Fruit fly (Drosophila melanogaster): ENCODE results near the gene CG34148.

Gene CG34148

DNA sequence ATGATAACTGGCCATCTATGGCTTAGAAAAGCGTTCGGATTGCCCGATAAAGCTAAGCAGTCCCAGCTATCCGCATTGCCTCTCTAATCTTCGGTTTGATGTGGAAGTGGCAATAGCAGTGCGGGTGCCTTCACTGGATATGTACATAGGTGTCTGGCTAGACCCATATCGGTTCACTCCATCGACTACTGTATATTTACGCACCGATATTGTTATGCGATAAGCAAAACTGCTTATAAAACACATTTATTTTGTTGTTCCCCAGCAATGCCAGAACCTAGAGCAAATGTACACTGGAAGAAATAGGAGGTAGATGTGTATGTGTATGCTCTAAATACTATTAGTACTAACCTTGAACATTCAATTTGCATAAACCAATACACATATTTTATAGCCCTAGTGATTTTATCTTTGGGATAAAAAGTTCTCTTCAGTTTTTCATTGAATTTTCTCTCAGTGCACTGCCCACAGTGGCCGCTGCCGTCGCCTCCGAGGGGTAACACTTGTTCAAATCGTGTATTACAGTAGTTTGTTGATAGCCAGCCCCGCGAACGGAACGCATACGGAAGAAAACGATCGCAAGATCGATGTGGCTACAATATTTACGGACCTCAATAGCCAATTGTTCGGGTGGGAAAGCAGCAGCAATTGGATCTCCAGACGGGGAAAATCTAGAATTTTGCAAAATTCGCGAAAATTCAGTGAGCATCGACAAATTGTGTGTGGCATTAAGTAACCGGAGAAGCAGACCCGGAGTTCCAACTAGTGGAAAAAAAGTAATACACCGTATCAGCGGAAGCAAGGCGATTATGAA lies 8.1 kb downstream of the CG34148 start, which contains the start of gene CG31431 (continued):
- TF ChIP-seq dsx (GFP tag; optimal IDR thresholded peaks at IDR 0.05; ENCODE audit: poor library complexity, severe bottlenecking) (peak; percentile 78), Eip78C (GFP tag) (peak; percentile 93), eg (GFP tag; IDR thresholded peaks at IDR 0.05) (peak; percentile 95), pdm3 (GFP tag; optimal IDR thresholded peaks at IDR 0.05) (peak; percentile 82), Eip75B (GFP tag; optimal IDR thresholded peaks at IDR 0.05) (peak; percentile 80), CG1621 (tag; optimal IDR thresholded peaks at IDR 0.05) (peak; percentile 81), CG15336 (GFP tag; IDR thresholded peaks at IDR 0.05) (peak; percentile 90), salr (GFP tag; optimal IDR thresholded peaks at IDR 0.05) (peak; percentile 41 to 52), esn (GFP tag; optimal IDR thresholded peaks at IDR 0.05) (peak; percentile 61), Lpt (GFP tag; optimal IDR thresholded peaks at IDR 0.05) (peak; percentile 87), Sox102F (GFP tag; optimal IDR thresholded peaks at IDR 0.05) (peak; percentile 37), CG34406 (GFP tag; optimal IDR thresholded peaks at IDR 0.05) (peak; percentile 57), CG8319 (GFP tag; optimal IDR thresholded peaks at IDR 0.05) (peak; percentile 66), CG8119 (GFP tag; IDR thresholded peaks at IDR 0.05) (peak; percentile 91), svp (GFP tag) (peak; percentile 66), CG10669 (GFP tag; optimal IDR thresholded peaks at IDR 0.05) (peak; percentile 82), Hr4 (GFP tag; optimal IDR thresholded peaks at IDR 0.05) (peak; percentile 90), net (GFP tag; optimal IDR thresholded peaks at IDR 0.05) (peak; percentile 82), CG11902 (GFP tag; optimal IDR thresholded peaks at IDR 0.05) (peak; percentile 63), Ets96B (tag; optimal IDR thresholded peaks at IDR 0.05) (peak; percentile 82), CG6854 (GFP tag; optimal IDR thresholded peaks at IDR 0.05) (no peak), Gug (GFP tag; IDR thresholded peaks at IDR 0.05) (peak; percentile 93), CG16779 (tag; optimal IDR thresholded peaks at IDR 0.05) (peak; percentile 64), OdsH (GFP tag; optimal IDR thresholded peaks at IDR 0.05) (peak; percentile 84), CG4318 (GFP tag; optimal IDR thresholded peaks at IDR 0.05) (peak; percentile 68), CG8632 (GFP tag; optimal IDR thresholded peaks at IDR 0.05) (peak; percentile 55), Hr38 (GFP tag; optimal IDR thresholded peaks at IDR 0.05) (peak; percentile 36), Blimp-1 (GFP tag; optimal IDR thresholded peaks at IDR 0.05) (no peak), Sox15 (GFP tag; optimal IDR thresholded peaks at IDR 0.05) (peak; percentile 62), dac (GFP tag; optimal IDR thresholded peaks at IDR 0.05) (peak; percentile 30), spab (GFP tag; optimal IDR thresholded peaks at IDR 0.05) (peak; percentile 77), fd85E (GFP tag; optimal IDR thresholded peaks at IDR 0.05) (no peak)

DNA sequence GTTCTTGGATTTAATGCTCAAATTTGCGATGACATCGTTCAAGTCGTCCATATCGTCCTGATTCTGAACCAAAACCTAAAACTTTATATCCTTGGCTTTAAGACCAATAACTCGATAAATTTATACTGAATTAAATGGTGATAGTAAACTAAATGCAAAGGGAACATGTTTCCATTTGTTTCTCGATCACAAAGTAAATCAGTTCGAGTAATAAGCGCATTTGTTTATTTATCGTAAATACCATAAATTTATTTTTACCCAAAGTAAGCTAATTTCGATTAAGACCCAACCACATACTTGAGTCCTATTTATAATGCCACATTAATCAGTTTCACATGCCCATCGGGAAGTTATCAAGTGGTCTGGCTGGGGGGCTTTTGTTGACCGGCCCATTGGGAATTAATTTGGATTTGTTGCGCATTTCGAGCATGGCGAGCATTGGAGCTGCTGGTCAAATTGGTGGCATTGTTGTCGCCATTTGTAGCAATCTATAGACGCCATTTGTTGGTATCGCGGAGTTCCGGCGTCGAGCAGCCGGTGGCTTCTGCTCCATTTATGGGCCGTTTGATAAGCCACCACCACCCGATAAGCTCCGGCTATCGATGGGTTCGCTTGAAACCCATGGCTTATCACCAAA lies 8.9 kb downstream of the CG34148 start, which contains the start of gene CG31174:
Gene CG31174 (minus strand): TSS at position 51 of the 637 bp plus-strand sequence.
- TF ChIP-seq topi (GFP tag; optimal IDR thresholded peaks at IDR 0.05): no peak
- no peak for TF ChIP-seq CG6163 (GFP tag; IDR thresholded peaks at IDR 0.05)
- no peak for TF ChIP-seq pdm3 (GFP tag; optimal IDR thresholded peaks at IDR 0.05)
- TF ChIP-seq CG1621 (tag; optimal IDR thresholded peaks at IDR 0.05): no peak
- peak; percentile 77 for TF ChIP-seq svp (GFP tag)

DNA sequence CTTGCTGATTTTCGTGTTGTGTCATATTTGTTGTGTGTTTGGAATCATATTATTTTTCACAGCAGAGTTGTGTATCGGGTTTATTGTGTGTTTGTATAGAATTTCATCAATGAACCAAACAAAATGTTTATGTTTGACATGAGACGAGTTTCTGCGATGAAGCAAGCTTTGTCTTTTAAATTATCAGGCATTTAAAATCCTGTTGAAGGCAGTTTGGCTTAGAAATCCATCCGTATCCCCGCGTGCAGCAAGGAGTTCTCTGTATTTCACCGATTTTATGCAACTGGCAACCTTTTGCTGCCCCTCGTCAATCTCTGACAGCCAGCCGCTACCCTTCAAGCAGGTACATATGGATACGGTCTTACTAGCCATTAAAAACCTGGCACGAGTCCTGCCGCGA lies 10.7 kb downstream of the CG34148 start, which contains the start of the genes CG6569 and Cby:
Gene CG6569 (minus strand): TSS at position 101 of the 400 bp plus-strand sequence.
Gene Cby (plus strand): TSS at position 185 of the 400 bp plus-strand sequence.
- TF ChIP-seq Gug (GFP tag; IDR thresholded peaks at IDR 0.05): no peak
- no peak for TF ChIP-seq CG6792 (GFP tag; optimal IDR thresholded peaks at IDR 0.05)
- TF ChIP-seq spab (GFP tag; optimal IDR thresholded peaks at IDR 0.05): no peak
- TF ChIP-seq OdsH (GFP tag; optimal IDR thresholded peaks at IDR 0.05): no peak
- no peak for TF ChIP-seq net (GFP tag; optimal IDR thresholded peaks at IDR 0.05)
- no peak for TF ChIP-seq topi (GFP tag; optimal IDR thresholded peaks at IDR 0.05)
- no peak for TF ChIP-seq CG6854 (GFP tag; optimal IDR thresholded peaks at IDR 0.05)
- no peak for TF ChIP-seq CG11762 (GFP tag; optimal IDR thresholded peaks at IDR 0.05; ENCODE audit: insufficient read depth)
- no peak for TF ChIP-seq cyc (GFP tag; optimal IDR thresholded peaks at IDR 0.05)
- no peak for TF ChIP-seq Blimp-1 (GFP tag; optimal IDR thresholded peaks at IDR 0.05)
- TF ChIP-seq Ets96B (tag; optimal IDR thresholded peaks at IDR 0.05): no peak
